Fruit fly (Drosophila melanogaster) whole organism, embryonic: Measurements from ENCODE around the gene CG14647.

ENCODE experiments used
- CG10209 ChIP-seq: fragments of 200-800 bp; sonication (Bioruptor generic); optimal IDR thresholded peaks from 3 replicates; lab custom pipeline; 2017; ENCODE audit warnings: missing biosample characterization, mild to moderate bottlenecking, missing genetic modification characterization, missing genetic modification reagents
- CG10565 ChIP-seq: fragments of 200-800 bp; sonication (Bioruptor generic); optimal IDR thresholded peaks from 3 replicates; lab custom pipeline; 2016; ENCODE audit warnings: missing biosample characterization, mild to moderate bottlenecking, missing genetic modification characterization
- CG11398 ChIP-seq: fragments of 200-800 bp; sonication (Bioruptor generic); optimal IDR thresholded peaks from 2 replicates; lab custom pipeline; 2016; ENCODE audit warnings: missing biosample characterization, missing genetic modification characterization
- CG11696 ChIP-seq: fragments of 200-800 bp; sonication (Bioruptor generic); IDR thresholded peaks from 2 replicates; pipeline ENCODE4 v1.3.6; 2022; ENCODE audit warnings: missing biosample characterization, missing genetic modification characterization
- CG12299 ChIP-seq: fragments of 200-800 bp; sonication (Bioruptor generic); optimal IDR thresholded peaks from 2 replicates; lab custom pipeline; 2018; ENCODE audit warnings: missing biosample characterization, mild to moderate bottlenecking, missing genetic modification characterization
- CG12769 ChIP-seq: fragments of 200-800 bp; sonication (Bioruptor generic); optimal IDR thresholded peaks from 2 replicates; lab custom pipeline; 2019; ENCODE audit warnings: missing biosample characterization, mild to moderate bottlenecking, missing genetic modification characterization, moderate library complexity
- CG13123 ChIP-seq: fragments of 200-800 bp; sonication (Bioruptor generic); optimal IDR thresholded peaks from 2 replicates; lab custom pipeline; 2016; ENCODE audit warnings: missing biosample characterization, missing genetic modification characterization
- CG13424 ChIP-seq: fragments of 200-800 bp; sonication (Bioruptor generic); optimal IDR thresholded peaks from 2 replicates; lab custom pipeline; 2019; ENCODE audit warnings: missing biosample characterization, mild to moderate bottlenecking, missing genetic modification characterization, moderate library complexity
- CG13775 ChIP-seq: fragments of 200-800 bp; sonication (Bioruptor generic); optimal IDR thresholded peaks from 3 replicates; lab custom pipeline; 2017; ENCODE audit warnings: missing biosample characterization, mild to moderate bottlenecking, missing genetic modification characterization
- CG14050 ChIP-seq: fragments of 200-800 bp; sonication (Bioruptor generic); IDR thresholded peaks from 3 replicates; pipeline ENCODE4 v1.3.6; 2022; ENCODE audit warnings: missing biosample characterization, missing genetic modification characterization
- CG15011 ChIP-seq: fragments of 200-800 bp; sonication (Bioruptor generic); optimal IDR thresholded peaks from 3 replicates; lab custom pipeline; 2018; ENCODE audit warnings: missing biosample characterization, mild to moderate bottlenecking, missing genetic modification characterization
- CG15269 ChIP-seq: fragments of 200-800 bp; sonication (Bioruptor generic); optimal IDR thresholded peaks from 2 replicates; lab custom pipeline; 2018; ENCODE audit warnings: missing biosample characterization, mild to moderate bottlenecking, missing genetic modification characterization, moderate library complexity
- CG15479 ChIP-seq: fragments of 200-800 bp; sonication (Bioruptor generic); optimal IDR thresholded peaks from 3 replicates; lab custom pipeline; 2019; ENCODE audit warnings: missing biosample characterization, mild to moderate bottlenecking, missing genetic modification characterization, moderate library complexity
- CG17829 ChIP-seq: fragments of 200-800 bp; optimal IDR thresholded peaks from 2 replicates; lab custom pipeline; 2019; ENCODE audit warnings: missing biosample characterization, mild to moderate bottlenecking, missing genetic modification characterization, moderate library complexity
- CG2129 ChIP-seq: fragments of 200-800 bp; sonication (Bioruptor generic); IDR thresholded peaks from 2 replicates; pipeline ENCODE4 v1.3.6; 2022; ENCODE audit warnings: missing biosample characterization, missing genetic modification characterization; ENCODE audit not compliant: partially characterized antibody
- CG31224 ChIP-seq: fragments of 200-800 bp; sonication (Bioruptor generic); IDR thresholded peaks from 2 replicates; pipeline ENCODE4 v1.3.6; 2022; ENCODE audit warnings: missing biosample characterization, missing genetic modification characterization
- CG34422 ChIP-seq: fragments of 200-800 bp; sonication (Bioruptor generic); IDR thresholded peaks from 3 replicates; pipeline ENCODE4 v1.3.6; 2022; ENCODE audit warnings: missing biosample characterization, missing genetic modification characterization
- CG4328 ChIP-seq: fragments of 200-800 bp; sonication (Bioruptor generic); optimal IDR thresholded peaks from 3 replicates; lab custom pipeline; 2017; ENCODE audit warnings: missing biosample characterization, missing genetic modification reagents, missing genetic modification characterization
- CG4404 ChIP-seq: fragments of 200-800 bp; sonication (Bioruptor generic); IDR thresholded peaks from 2 replicates; pipeline ENCODE4 v1.3.6; 2022; ENCODE audit warnings: missing biosample characterization, missing genetic modification characterization
- CG5180 ChIP-seq: fragments of 200-800 bp; sonication (Bioruptor generic); optimal IDR thresholded peaks from 3 replicates; lab custom pipeline; 2017; ENCODE audit warnings: missing biosample characterization, missing genetic modification characterization, mild to moderate bottlenecking, moderate library complexity, missing genetic modification reagents
- CG6175 ChIP-seq: fragments of 200-800 bp; sonication (Bioruptor generic); IDR thresholded peaks from 3 replicates; pipeline ENCODE4 v1.3.6; 2022; ENCODE audit warnings: missing biosample characterization, missing genetic modification characterization
- CG7556 ChIP-seq: fragments of 200-800 bp; sonication (Bioruptor generic); optimal IDR thresholded peaks from 2 replicates; lab custom pipeline; 2017; ENCODE audit warnings: missing biosample characterization, mild to moderate bottlenecking, missing genetic modification characterization
- CG9437 ChIP-seq: fragments of 200-800 bp; sonication (Bioruptor generic); optimal IDR thresholded peaks from 2 replicates; lab custom pipeline; 2018; ENCODE audit warnings: missing biosample characterization, mild to moderate bottlenecking, missing genetic modification characterization
- CG9797 ChIP-seq: fragments of 200-800 bp; sonication (Bioruptor generic); optimal IDR thresholded peaks from 3 replicates; lab custom pipeline; 2018; ENCODE audit warnings: missing biosample characterization, mild to moderate bottlenecking, missing genetic modification characterization
- Dfd ChIP-seq, 2 experiments: fragments of >200 bp; optimal IDR thresholded peaks; 2 replicates each; lab custom pipeline; 2017; ENCODE audit warnings: missing biosample characterization in 2 of 2, missing genetic modification characterization in 2 of 2
- Doc2 ChIP-seq: fragments of 200-800 bp; sonication (Bioruptor generic); IDR thresholded peaks from 2 replicates; pipeline ENCODE4 v1.3.6; 2022; ENCODE audit warnings: missing biosample characterization, missing genetic modification characterization
- HLH3B ChIP-seq: fragments of 200-800 bp; sonication (Bioruptor generic); IDR thresholded peaks from 2 replicates; pipeline ENCODE4 v1.3.6; 2022; ENCODE audit warnings: missing biosample characterization, missing genetic modification characterization
- Jarid2 ChIP-seq: fragments of 200-800 bp; sonication (Bioruptor generic); optimal IDR thresholded peaks from 3 replicates; lab custom pipeline; 2017; ENCODE audit warnings: mild to moderate bottlenecking, missing biosample characterization, missing genetic modification reagents, missing genetic modification characterization
- Med ChIP-seq: fragments of 200-800 bp; sonication (Bioruptor generic); peaks from one replicate; lab custom pipeline; 2016; ENCODE audit warnings: missing biosample characterization, missing genetic modification characterization, mild to moderate bottlenecking, inconsistent platforms, moderate library complexity
- Myb ChIP-seq: fragments of 200-800 bp; sonication (Bioruptor generic); optimal IDR thresholded peaks from 2 replicates; lab custom pipeline; 2016; ENCODE audit warnings: missing biosample characterization, missing genetic modification characterization
- Oli ChIP-seq: fragments of 200-800 bp; sonication (Bioruptor generic); optimal IDR thresholded peaks from 2 replicates; lab custom pipeline; 2018; ENCODE audit warnings: missing biosample characterization, mild to moderate bottlenecking, missing genetic modification characterization, moderate library complexity
- Scr ChIP-seq: fragments of 200-800 bp; sonication (Bioruptor generic); IDR thresholded peaks from 2 replicates; pipeline ENCODE4 v1.3.6; 2022; ENCODE audit warnings: missing biosample characterization, missing genetic modification characterization; ENCODE audit not compliant: partially characterized antibody
- TFAM ChIP-seq: fragments of 200-800 bp; sonication (Bioruptor generic); optimal IDR thresholded peaks from 2 replicates; lab custom pipeline; 2017; ENCODE audit warnings: missing biosample characterization, missing genetic modification characterization, inconsistent platforms
- Vsx1 ChIP-seq: fragments of 200-800 bp; sonication (Bioruptor generic); optimal IDR thresholded peaks from 2 replicates; lab custom pipeline; 2017; ENCODE audit warnings: missing biosample characterization, mild to moderate bottlenecking, missing genetic modification characterization, missing genetic modification reagents
- Xrp1 ChIP-seq: fragments of 200-800 bp; sonication (Bioruptor generic); IDR thresholded peaks from 2 replicates; pipeline ENCODE4 v1.3.6; 2022; ENCODE audit warnings: missing biosample characterization, missing genetic modification characterization
- bsh ChIP-seq, 2 experiments: fragments of 200-800 bp; sonication (Bioruptor generic); optimal IDR thresholded peaks; 2 replicates each; lab custom pipeline; 2017 to 2018; ENCODE audit warnings: mild to moderate bottlenecking in 2 of 2, missing biosample characterization in 2 of 2, missing genetic modification characterization in 2 of 2, moderate library complexity in 1 of 2
- chm ChIP-seq: fragments of 200-800 bp; sonication (Bioruptor generic); IDR thresholded peaks from 2 replicates; pipeline ENCODE4 v1.3.6; 2022; ENCODE audit warnings: missing biosample characterization, missing genetic modification characterization
- fd96Cb ChIP-seq: fragments of 200-800 bp; sonication (Bioruptor generic); optimal IDR thresholded peaks from 2 replicates; lab custom pipeline; 2018; ENCODE audit warnings: missing biosample characterization, mild to moderate bottlenecking, missing genetic modification characterization, moderate library complexity
- jumu ChIP-seq: fragments of 200-800 bp; sonication (Bioruptor generic); optimal IDR thresholded peaks from 3 replicates; lab custom pipeline; 2016; ENCODE audit warnings: missing biosample characterization, missing genetic modification characterization
- knrl ChIP-seq: fragments of 200-800 bp; sonication (Bioruptor generic); IDR thresholded peaks from 3 replicates; pipeline ENCODE4 v1.3.6; 2022; ENCODE audit warnings: missing biosample characterization, missing genetic modification characterization; ENCODE audit not compliant: partially characterized antibody
- lmd ChIP-seq: fragments of 200-800 bp; sonication (Bioruptor generic); IDR thresholded peaks from 2 replicates; pipeline ENCODE4 v1.3.6; 2022; ENCODE audit warnings: missing biosample characterization, missing genetic modification characterization
- mirr ChIP-seq: fragments of 200-800 bp; sonication (Bioruptor generic); optimal IDR thresholded peaks from 3 replicates; lab custom pipeline; 2018; ENCODE audit warnings: missing biosample characterization, mild to moderate bottlenecking, missing genetic modification characterization
- nau ChIP-seq: fragments of 200-800 bp; sonication (Bioruptor generic); optimal IDR thresholded peaks from 3 replicates; lab custom pipeline; 2017; ENCODE audit warnings: missing biosample characterization, mild to moderate bottlenecking, missing genetic modification characterization, missing genetic modification reagents
- prd ChIP-seq, 3 experiments: fragments of >200 bp in 2 of 3; fragments of 200-800 bp in 1 of 3; sonication (Bioruptor generic) in 1 of 3; optimal IDR thresholded peaks in 2 of 3; IDR thresholded peaks in 1 of 3; 2 replicates in 2 of 3; 3 replicates in 1 of 3; pipeline versions ENCODE4 v1.3.6 to Lab custom; 2017 to 2022; ENCODE audit warnings: missing biosample characterization in 1 of 3, missing genetic modification characterization in 1 of 3
- schlank ChIP-seq: fragments of 200-800 bp; sonication (Bioruptor generic); optimal IDR thresholded peaks from 2 replicates; lab custom pipeline; 2018; ENCODE audit warnings: missing biosample characterization, mild to moderate bottlenecking, missing genetic modification characterization
- sisA ChIP-seq: fragments of 200-800 bp; sonication (Bioruptor generic); IDR thresholded peaks from 2 replicates; pipeline ENCODE4 v1.3.6; 2022; ENCODE audit warnings: missing biosample characterization, missing genetic modification characterization
- slp2 ChIP-seq: fragments of 200-800 bp; sonication (Bioruptor generic); optimal IDR thresholded peaks from 2 replicates; lab custom pipeline; 2016; ENCODE audit warnings: missing biosample characterization, missing genetic modification characterization
- sug ChIP-seq: fragments of 200-800 bp; optimal IDR thresholded peaks from 2 replicates; lab custom pipeline; 2019; ENCODE audit warnings: missing biosample characterization, mild to moderate bottlenecking, missing genetic modification characterization, moderate library complexity
- unc-4 ChIP-seq: fragments of 200-800 bp; sonication (Bioruptor generic); IDR thresholded peaks from 2 replicates; pipeline ENCODE4 v1.3.6; 2022; ENCODE audit warnings: missing biosample characterization, missing genetic modification characterization; ENCODE audit not compliant: partially characterized antibody
- wor ChIP-seq: fragments of 200-800 bp; sonication (Bioruptor generic); IDR thresholded peaks from 2 replicates; pipeline ENCODE4 v1.3.6; 2022; ENCODE audit warnings: missing biosample characterization, missing genetic modification characterization

Gene CG14647

DNA sequence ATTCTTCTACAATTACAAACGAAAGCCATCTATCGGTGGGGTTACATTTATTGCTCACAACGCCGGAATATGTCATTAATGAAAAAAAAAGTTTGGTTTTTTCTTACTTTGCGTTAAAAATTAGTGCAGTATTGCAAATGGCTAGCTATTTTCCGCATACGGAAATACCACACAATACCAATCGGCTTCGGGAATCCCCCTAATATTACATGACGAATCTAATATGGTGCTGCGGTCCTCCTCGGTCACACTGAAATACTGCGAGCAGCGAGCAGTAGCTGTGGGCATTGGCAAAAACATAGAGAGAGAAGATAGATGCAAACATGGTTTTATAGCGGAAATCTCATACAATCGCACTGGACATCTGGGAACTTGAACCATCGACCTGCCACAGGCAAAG is 12.8 kb upstream of the CG14647 start, which contains the start of gene tub (continued):
- TF ChIP-seq CG9437 (GFP tag; lab: Kevin White, UChicago) (peak; percentile 8), CG7556 (GFP tag; lab: Kevin White, UChicago) (peak; percentile 6), bsh (GFP tag; optimal IDR thresholded peaks at IDR 0.05; lab: Kevin White, UChicago) (peak in 1 of 2 experiments; percentile 26), CG14050 (no peak), Dfd (GFP tag; optimal IDR thresholded peaks at IDR 0.05; lab: Kevin White, UChicago) (no peak), CG13424 (tag; lab: Kevin White, UChicago) (peak; percentile 24), CG15269 (tag; lab: Kevin White, UChicago) (no peak), CG15479 (GFP tag; lab: Kevin White, UChicago) (no peak), CG11398 (GFP tag; lab: Kevin White, UChicago) (peak; percentile 30), chm (GFP tag; lab: Robert Waterston, UW) (no peak), CG10565 (GFP tag; lab: Kevin White, UChicago) (no peak), Myb (GFP tag; lab: Kevin White, UChicago) (peak; percentile 36), CG5180 (GFP tag; lab: Kevin White, UChicago) (no peak), CG13123 (no peak), Scr (GFP tag; lab: Robert Waterston, UW) (0 out of 2 replicates have a peak, but pooled peaks have one; percentile 15), nau (no peak), CG12769 (tag; lab: Kevin White, UChicago) (no peak), wor (GFP tag; lab: Robert Waterston, UW) (no peak), CG13775 (GFP tag; lab: Kevin White, UChicago) (peak; percentile 2), schlank (tag; lab: Kevin White, UChicago) (no peak), CG6175 (GFP tag; lab: Robert Waterston, UW) (no peak), CG2129 (GFP tag; lab: Robert Waterston, UW) (no peak), CG11696 (GFP tag; lab: Robert Waterston, UW) (no peak), lmd (GFP tag; lab: Robert Waterston, UW) (peak; percentile 38; the same call in 1 of the 2 replicates), mirr (no peak), CG4328 (GFP tag; lab: Kevin White, UChicago) (no peak), Med (GFP tag; lab: Kevin White, UChicago) (peak; percentile 89), Oli (tag; lab: Kevin White, UChicago) (no peak), fd96Cb (tag; lab: Kevin White, UChicago) (no peak), CG34422 (GFP tag; lab: Robert Waterston, UW) (no peak), CG31224 (GFP tag; lab: Robert Waterston, UW) (no peak), CG12299 (no peak), CG15011 (GFP tag; lab: Kevin White, UChicago) (no peak), TFAM (GFP tag; lab: Kevin White, UChicago) (no peak), CG17829 (tag; lab: Kevin White, UChicago) (peak; percentile 57), CG10209 (peak; percentile 11), Xrp1 (GFP tag; lab: Robert Waterston, UW) (peak; percentile 34), unc-4 (GFP tag; lab: Robert Waterston, UW) (0 out of 2 replicates have a peak, but pooled peaks have one; percentile 22), CG4404 (no peak), Jarid2 (GFP tag; lab: Kevin White, UChicago) (no peak), jumu (peak; percentile 13), sug (tag; lab: Kevin White, UChicago) (peak; percentile 53), HLH3B (GFP tag; lab: Robert Waterston, UW) (no peak; the same call in 1 of the 2 replicates), prd (optimal IDR thresholded peaks at IDR 0.05; lab: Kevin White, UChicago) (no peak), prd (GFP tag; IDR thresholded peaks at IDR 0.05; lab: Robert Waterston, UW) (peak; percentile 41; the same call in 2 of the 3 replicates), slp2 (no peak), knrl (GFP tag; lab: Robert Waterston, UW) (no peak), sisA (GFP tag; lab: Robert Waterston, UW) (no peak), Doc2 (GFP tag; lab: Robert Waterston, UW) (no peak), Vsx1 (GFP tag; lab: Kevin White, UChicago) (no peak), CG9797 (GFP tag; lab: Kevin White, UChicago) (peak; percentile 84)
